Worm (Caenorhabditis elegans): ENCODE data around the gene F49C5.9.

F49C5.9 gene

ce11 chrII:12494556-12495131 is 49.8 kb downstream of the F49C5.9 start, which contains the start of gene col-85:
Gene col-85 (minus strand): TSS chrII:12495095.
- peak; percentile 15 for TF ChIP-seq tbx-2 (tag; optimal IDR thresholded peaks at IDR 0.05)
- peak; percentile 47 for TF ChIP-seq elt-2 (tag; optimal IDR thresholded peaks at IDR 0.05)
- TF ChIP-seq hmg-11 (tag; optimal IDR thresholded peaks at IDR 0.05) = peak; percentile 89
- TF ChIP-seq nhr-25 (tag; optimal IDR thresholded peaks at IDR 0.05) = peak; percentile 31
- TF ChIP-seq ceh-82 (tag; optimal IDR thresholded peaks at IDR 0.05) = peak; percentile 32
- TF ChIP-seq ZK546.5 (tag; optimal IDR thresholded peaks at IDR 0.05) = no peak
- TF ChIP-seq mml-1 (tag; optimal IDR thresholded peaks at IDR 0.05) = no peak
- peak; percentile 66 for TF ChIP-seq nfya-1 (tag; optimal IDR thresholded peaks at IDR 0.05; ENCODE audit: insufficient read depth)
- TF ChIP-seq nhr-11 (tag; optimal IDR thresholded peaks at IDR 0.05) = no peak
- TF ChIP-seq skn-1 (tag; optimal IDR thresholded peaks at IDR 0.05) = peak; percentile 63
- TF ChIP-seq lin-39 (tag; optimal IDR thresholded peaks at IDR 0.05) = peak; percentile 19
- TF ChIP-seq ztf-4 (tag; optimal IDR thresholded peaks at IDR 0.05) = no peak
- TF ChIP-seq pqm-1 (tag; optimal IDR thresholded peaks at IDR 0.05) = peak; percentile 13
- TF ChIP-seq nhr-43 (tag; optimal IDR thresholded peaks at IDR 0.05; ENCODE audit: poor library complexity, severe bottlenecking) = peak; percentile 80
- TF ChIP-seq egl-27 (tag; optimal IDR thresholded peaks at IDR 0.05) = peak; percentile 41
- TF ChIP-seq jun-1 (tag; optimal IDR thresholded peaks at IDR 0.05) = peak; percentile 61
- TF ChIP-seq lsy-12 (tag; optimal IDR thresholded peaks at IDR 0.05) = peak; percentile 31
- TF ChIP-seq snpc-4 (tag; optimal IDR thresholded peaks at IDR 0.05) = peak; percentile 93
- TF ChIP-seq lin-15B (tag; optimal IDR thresholded peaks at IDR 0.05) = peak; percentile 35
- TF ChIP-seq R02D3.7 (tag; optimal IDR thresholded peaks at IDR 0.05) = peak; percentile 8
- no peak for TF ChIP-seq ama-1 (optimal IDR thresholded peaks at IDR 0.05)
- peak; percentile 30 for TF ChIP-seq nhr-23 (tag; optimal IDR thresholded peaks at IDR 0.05)
- TF ChIP-seq elt-1 (tag; optimal IDR thresholded peaks at IDR 0.05) = no peak
- TF ChIP-seq fos-1 (tag; optimal IDR thresholded peaks at IDR 0.05) = no peak
- no peak for TF ChIP-seq zag-1 (tag; optimal IDR thresholded peaks at IDR 0.05)

ce11 chrII:12494067-12494477 is 50.4 kb downstream of the F49C5.9 start:
- TF ChIP-seq nhr-76 (tag; optimal IDR thresholded peaks at IDR 0.05) = no peak
- no peak for TF ChIP-seq elt-3 (tag; optimal IDR thresholded peaks at IDR 0.05)
- TF ChIP-seq fos-1 (tag; optimal IDR thresholded peaks at IDR 0.05) = no peak
- TF ChIP-seq fkh-10 (GFP tag; optimal IDR thresholded peaks at IDR 0.05) = no peak
- TF ChIP-seq ZK546.5 (tag; optimal IDR thresholded peaks at IDR 0.05) = no peak
- TF ChIP-seq lsy-12 (tag; optimal IDR thresholded peaks at IDR 0.05) = no peak
- TF ChIP-seq ceh-16 (tag; optimal IDR thresholded peaks at IDR 0.05) = no peak
- no peak for TF ChIP-seq egl-5 (tag; optimal IDR thresholded peaks at IDR 0.05)
- no peak for TF ChIP-seq lin-15B (tag; optimal IDR thresholded peaks at IDR 0.05)
- no peak for TF ChIP-seq elt-1 (tag; optimal IDR thresholded peaks at IDR 0.05)
- no peak for TF ChIP-seq ceh-9 (tag; optimal IDR thresholded peaks at IDR 0.05)
- no peak for TF ChIP-seq ztf-11 (tag; optimal IDR thresholded peaks at IDR 0.05)
- no peak for TF ChIP-seq lin-39 (tag; optimal IDR thresholded peaks at IDR 0.05)
- no peak for TF ChIP-seq nhr-43 (tag; optimal IDR thresholded peaks at IDR 0.05; ENCODE audit: poor library complexity, severe bottlenecking)
- TF ChIP-seq nhr-28 (tag; optimal IDR thresholded peaks at IDR 0.05) = no peak
- no peak for TF ChIP-seq aly-2 (tag; optimal IDR thresholded peaks at IDR 0.05)

Data from whole organism, L3 larva.